Worm (Caenorhabditis elegans): ENCODE measurements around the gene F45E12.5.

The F45E12.5 gene

ce11 chrII:7277925-7278324 lies 32.0 kb downstream of the F45E12.5 start:
- TF ChIP-seq fkh-10 (GFP tag; optimal IDR thresholded peaks at IDR 0.05) (no peak), fos-1 (tag; optimal IDR thresholded peaks at IDR 0.05) (no peak), zip-4 (GFP tag; optimal IDR thresholded peaks at IDR 0.05) (no peak), nhr-47 (tag; optimal IDR thresholded peaks at IDR 0.05) (no peak), unc-86 (tag; optimal IDR thresholded peaks at IDR 0.05) (no peak), mdl-1 (tag; optimal IDR thresholded peaks at IDR 0.05) (no peak), sox-4 (tag; optimal IDR thresholded peaks at IDR 0.05) (no peak), efl-3 (GFP tag; optimal IDR thresholded peaks at IDR 0.05) (no peak), tlp-1 (tag; optimal IDR thresholded peaks at IDR 0.05) (no peak), lsy-2 (tag; optimal IDR thresholded peaks at IDR 0.05) (peak in 1 of 2 experiments; percentile 13), dpl-1 (GFP tag; optimal IDR thresholded peaks at IDR 0.05) (no peak), lin-13 (GFP tag; optimal IDR thresholded peaks at IDR 0.05) (no peak), elt-3 (tag; optimal IDR thresholded peaks at IDR 0.05) (peak in 2 of 6 experiments; percentile 47 to 54), fkh-8 (tag; optimal IDR thresholded peaks at IDR 0.05) (no peak), hlh-17 (GFP tag; optimal IDR thresholded peaks at IDR 0.05; ENCODE audit: borderline replicate concordance) (no peak), lin-39 (tag; optimal IDR thresholded peaks at IDR 0.05) (no peak), tbx-2 (tag; optimal IDR thresholded peaks at IDR 0.05) (peak; percentile 10), blmp-1 (tag; optimal IDR thresholded peaks at IDR 0.05) (peak; percentile 86), fkh-4 (tag; optimal IDR thresholded peaks at IDR 0.05; ENCODE audit: borderline replicate concordance) (no peak), rnt-1 (tag; optimal IDR thresholded peaks at IDR 0.05) (no peak), Y116A8C.19 (tag; optimal IDR thresholded peaks at IDR 0.05; ENCODE audit: borderline replicate concordance) (no peak), ets-5 (GFP tag; IDR thresholded peaks at IDR 0.05) (no peak), nhr-20 (tag; optimal IDR thresholded peaks at IDR 0.05) (peak; percentile 61), irx-1 (tag; optimal IDR thresholded peaks at IDR 0.05) (no peak), pax-3 (tag; optimal IDR thresholded peaks at IDR 0.05) (no peak), lin-14 (GFP tag; optimal IDR thresholded peaks at IDR 0.05) (peak; percentile 53), sptf-1 (tag; optimal IDR thresholded peaks at IDR 0.05) (no peak), egl-13 (tag; optimal IDR thresholded peaks at IDR 0.05) (no peak), snu-23 (GFP tag; optimal IDR thresholded peaks at IDR 0.05) (peak; percentile 16), nhr-71 (tag; optimal IDR thresholded peaks at IDR 0.05) (peak; percentile 33), nhr-237 (tag; optimal IDR thresholded peaks at IDR 0.05) (no peak), efl-1 (optimal IDR thresholded peaks at IDR 0.05) (no peak), efl-1 (GFP tag; optimal IDR thresholded peaks at IDR 0.05 in 1 of 2) (no peak), nhr-11 (tag; optimal IDR thresholded peaks at IDR 0.05) (no peak), isw-1 (GFP tag; IDR thresholded peaks at IDR 0.05) (no peak), nhr-85 (tag) (no peak), hlh-4 (tag; optimal IDR thresholded peaks at IDR 0.05) (no peak), alr-1 (tag; optimal IDR thresholded peaks at IDR 0.05; ENCODE audit: borderline replicate concordance) (no peak), nhr-19 (GFP tag; conservative IDR thresholded peaks at IDR 0.05) (0 out of 2 replicates have a peak, but pooled peaks have one; percentile 5), aha-1 (tag; optimal IDR thresholded peaks at IDR 0.05) (no peak), ceh-8 (GFP tag; optimal IDR thresholded peaks at IDR 0.05) (no peak), C34B4.2 (tag; optimal IDR thresholded peaks at IDR 0.05) (no peak), ceh-63 (GFP tag; optimal IDR thresholded peaks at IDR 0.05) (no peak), zag-1 (tag; optimal IDR thresholded peaks at IDR 0.05) (no peak), swsn-7 (tag; optimal IDR thresholded peaks at IDR 0.05) (no peak), lin-35 (GFP tag; optimal IDR thresholded peaks at IDR 0.05) (no peak), ztf-11 (tag; optimal IDR thresholded peaks at IDR 0.05) (no peak), nhr-90 (tag; optimal IDR thresholded peaks at IDR 0.05; ENCODE audit: poor library complexity) (no peak), ama-1 (optimal IDR thresholded peaks at IDR 0.05) (no peak), nhr-77 (tag; optimal IDR thresholded peaks at IDR 0.05) (no peak), hpl-2 (GFP tag; optimal IDR thresholded peaks at IDR 0.05) (no peak), dsc-1 (tag; optimal IDR thresholded peaks at IDR 0.05) (no peak), ztf-4 (tag; optimal IDR thresholded peaks at IDR 0.05) (no peak), nhr-76 (tag; optimal IDR thresholded peaks at IDR 0.05) (no peak)
